Worm (Caenorhabditis elegans): ENCODE results near the gene srt-40.

ce11 chrV:2233177-2233576, 27.1 kb upstream of the srt-40 start, which contains the start of gene nhr-96:
- TF ChIP-seq nfya-1 (tag; optimal IDR thresholded peaks at IDR 0.05; ENCODE audit: borderline replicate concordance, insufficient read depth) (no peak), efl-1 (GFP tag; optimal IDR thresholded peaks at IDR 0.05) (no peak)

Measured in whole organism, young adult.